Fruit fly (Drosophila melanogaster) whole organism, wandering third instar larva: ENCODE data around the gene CG4101.

Source experiments
- CG9705 ChIP-seq: fragments of 200-800 bp; sonication (Bioruptor generic); optimal IDR thresholded peaks from 2 replicates; lab custom pipeline; 2018; ENCODE audit warnings: missing biosample characterization, mild to moderate bottlenecking, missing genetic modification characterization
- Dif ChIP-seq: fragments of 200-275, 200-300 bp; sonication (Bioruptor generic); optimal IDR thresholded peaks from 2 replicates; lab custom pipeline; 2018; ENCODE audit warnings: missing biosample characterization, missing genetic modification characterization; ENCODE audit not compliant: partially characterized antibody
- br ChIP-seq: fragments of 200-800 bp; sonication (Bioruptor generic); optimal IDR thresholded peaks from 2 replicates; lab custom pipeline; 2016; ENCODE audit warnings: missing biosample characterization, missing genetic modification characterization
- brk ChIP-seq: fragments of 200-800 bp; sonication (Bioruptor generic); optimal IDR thresholded peaks from 2 replicates; lab custom pipeline; 2016; ENCODE audit warnings: missing biosample characterization, mild to moderate bottlenecking, missing genetic modification characterization
- dl ChIP-seq, 2 experiments: fragments of 175-275, 200-275 bp in 1 of 2; fragments of 200-275 bp in 1 of 2; sonication (Bioruptor generic); optimal IDR thresholded peaks; lab custom pipeline; 2018; ENCODE audit warnings: mild to moderate bottlenecking in 2 of 2, missing biosample characterization in 2 of 2, missing genetic modification characterization in 2 of 2, moderate library complexity in 2 of 2; ENCODE audit not compliant: partially characterized antibody in 2 of 2, insufficient read depth in 1 of 2
- h ChIP-seq: fragments of 200-800 bp; sonication (Bioruptor generic); optimal IDR thresholded peaks from 3 replicates; lab custom pipeline; 2016; ENCODE audit warnings: missing biosample characterization, mild to moderate bottlenecking, missing genetic modification characterization
- psq ChIP-seq: fragments of 200-800 bp; sonication (Bioruptor generic); optimal IDR thresholded peaks from 3 replicates; lab custom pipeline; 2017; ENCODE audit warnings: missing biosample characterization, mild to moderate bottlenecking, missing genetic modification characterization, moderate library complexity
- sage ChIP-seq: fragments of 200-800 bp; sonication (Bioruptor generic); optimal IDR thresholded peaks from 2 replicates; lab custom pipeline; 2016; ENCODE audit warnings: missing biosample characterization, mild to moderate bottlenecking, missing genetic modification characterization
- usp ChIP-seq: fragments of >200 bp; optimal IDR thresholded peaks from 2 replicates; lab custom pipeline; 2017; ENCODE audit warnings: missing biosample characterization, missing genetic modification characterization

- TF ChIP-seq brk (peak; percentile 25), br (GFP tag; lab: Kevin White, UChicago) (no peak), sage (no peak), psq (no peak), Dif (GFP tag; lab: Kevin White, UChicago) (no peak), usp (GFP tag; lab: Kevin White, UChicago) (no peak), h (GFP tag; lab: Kevin White, UChicago) (no peak), dl (GFP tag; optimal IDR thresholded peaks at IDR 0.05; lab: Kevin White, UChicago; ENCODE audit: insufficient read depth in 1 of 2, partially characterized antibody in 2 of 2) (no peak), CG9705 (GFP tag; lab: Kevin White, UChicago) (no peak)
Measured at dm6 chr3L:16610201-16610600, 2.1 kb upstream of the CG4101 start, which contains the start of gene Prosbeta6.
